Fruit fly (Drosophila melanogaster) whole organism, embryonic: ENCODE data around the gene Vti1b.

Experiments used
- Antp ChIP-seq: fragments of 200-800 bp; sonication (Bioruptor generic); optimal IDR thresholded peaks from 3 replicates; lab custom pipeline; 2016; ENCODE audit warnings: missing biosample characterization, missing genetic modification characterization
- CG11247 ChIP-seq: fragments of 200-800 bp; sonication (Bioruptor generic); IDR thresholded peaks from 2 replicates; pipeline ENCODE4 v1.3.6; 2022; ENCODE audit warnings: missing biosample characterization, missing genetic modification characterization
- CG11723 ChIP-seq: fragments of 200-800 bp; sonication (Bioruptor generic); optimal IDR thresholded peaks from 2 replicates; lab custom pipeline; 2017; ENCODE audit warnings: missing biosample characterization, mild to moderate bottlenecking, missing genetic modification characterization
- CG12769 ChIP-seq: fragments of 200-800 bp; sonication (Bioruptor generic); optimal IDR thresholded peaks from 2 replicates; lab custom pipeline; 2019; ENCODE audit warnings: missing biosample characterization, mild to moderate bottlenecking, missing genetic modification characterization, moderate library complexity
- CG3163 ChIP-seq: fragments of 200-800 bp; sonication (Bioruptor generic); optimal IDR thresholded peaks from 3 replicates; lab custom pipeline; 2016; ENCODE audit warnings: missing biosample characterization, missing genetic modification characterization
- CG33213 ChIP-seq: fragments of 200-800 bp; sonication (Bioruptor generic); optimal IDR thresholded peaks from 3 replicates; lab custom pipeline; 2016; ENCODE audit warnings: missing biosample characterization, missing genetic modification characterization
- CG3847 ChIP-seq: fragments of 200-800 bp; sonication (Bioruptor generic); IDR thresholded peaks from 2 replicates; pipeline ENCODE4 v1.3.6; 2022; ENCODE audit warnings: missing biosample characterization, missing genetic modification characterization
- CG3995 ChIP-seq: fragments of 200-800 bp; sonication (Bioruptor generic); optimal IDR thresholded peaks from 3 replicates; lab custom pipeline; 2016; ENCODE audit warnings: missing biosample characterization, missing genetic modification characterization
- CG5245 ChIP-seq: fragments of 200-800 bp; sonication (Bioruptor generic); optimal IDR thresholded peaks from 3 replicates; lab custom pipeline; 2016; ENCODE audit warnings: missing biosample characterization, missing genetic modification characterization
- CG7357 ChIP-seq: fragments of 200-800 bp; sonication (Bioruptor generic); IDR thresholded peaks from 3 replicates; pipeline ENCODE4 v1.3.6; 2022; ENCODE audit warnings: missing biosample characterization, missing genetic modification characterization
- CG7963 ChIP-seq: fragments of 200-800 bp; sonication (Bioruptor generic); IDR thresholded peaks from 3 replicates; pipeline ENCODE4 v1.3.6; 2022; ENCODE audit warnings: missing biosample characterization, missing genetic modification characterization; ENCODE audit not compliant: partially characterized antibody
- CG8290 ChIP-seq, 3 experiments: fragments of 200-800 bp; sonication (Bioruptor generic); optimal IDR thresholded peaks; 2 replicates each; lab custom pipeline; 2016 to 2019; ENCODE audit warnings: missing biosample characterization in 3 of 3, missing genetic modification characterization in 3 of 3, mild to moderate bottlenecking in 2 of 3, moderate library complexity in 1 of 3
- CG9727 ChIP-seq: fragments of 200-800 bp; sonication (Bioruptor generic); optimal IDR thresholded peaks from 3 replicates; lab custom pipeline; 2017; ENCODE audit warnings: missing biosample characterization, mild to moderate bottlenecking, missing genetic modification characterization
- Dll ChIP-seq: fragments of 200-800 bp; sonication (Bioruptor generic); IDR thresholded peaks from 4 replicates; pipeline ENCODE4 v1.3.6; 2022; ENCODE audit warnings: missing biosample characterization, missing genetic modification characterization; ENCODE audit not compliant: partially characterized antibody
- Ets65A ChIP-seq: fragments of 200-800 bp; sonication (Bioruptor generic); peaks from one replicate; lab custom pipeline; 2016; ENCODE audit warnings: missing biosample characterization, missing genetic modification characterization
- Ets97D ChIP-seq: fragments of 200-800 bp; sonication (Bioruptor generic); optimal IDR thresholded peaks from 3 replicates; lab custom pipeline; 2016; ENCODE audit warnings: missing biosample characterization, missing genetic modification characterization
- MBD-R2 ChIP-seq: fragments of 200-800 bp; sonication (Bioruptor generic); IDR thresholded peaks from 2 replicates; pipeline ENCODE4 v1.3.6; 2022; ENCODE audit warnings: missing biosample characterization, missing genetic modification characterization
- MESR4 ChIP-seq: fragments of 200-800 bp; sonication (Bioruptor generic); optimal IDR thresholded peaks from 2 replicates; lab custom pipeline; 2018; ENCODE audit warnings: missing biosample characterization, mild to moderate bottlenecking, missing genetic modification characterization, moderate library complexity
- Max ChIP-seq: fragments of 200-800 bp; sonication (Bioruptor generic); optimal IDR thresholded peaks from 2 replicates; lab custom pipeline; 2016; ENCODE audit warnings: missing biosample characterization, mild to moderate bottlenecking, missing genetic modification characterization
- Myb ChIP-seq: fragments of 200-800 bp; sonication (Bioruptor generic); optimal IDR thresholded peaks from 2 replicates; lab custom pipeline; 2016; ENCODE audit warnings: missing biosample characterization, missing genetic modification characterization
- Neu2 ChIP-seq: fragments of 200-800 bp; sonication (Bioruptor generic); optimal IDR thresholded peaks from 3 replicates; lab custom pipeline; 2016; ENCODE audit warnings: missing biosample characterization, missing genetic modification characterization, borderline replicate concordance
- Pdp1 ChIP-seq, 2 experiments: fragments of 200-800 bp; sonication (Bioruptor generic); optimal IDR thresholded peaks; 3 replicates each; lab custom pipeline; 2016; ENCODE audit warnings: missing biosample characterization in 2 of 2, missing genetic modification characterization in 2 of 2, mild to moderate bottlenecking in 1 of 2, moderate library complexity in 1 of 2
- Ravus ChIP-seq: fragments of 200-800 bp; sonication (Bioruptor generic); IDR thresholded peaks from 2 replicates; pipeline ENCODE4 v1.3.6; 2022; ENCODE audit warnings: missing biosample characterization, missing genetic modification characterization
- Rfx ChIP-seq: fragments of 200-800 bp; sonication (Bioruptor generic); IDR thresholded peaks from 2 replicates; pipeline ENCODE4 v1.3.6; 2022; ENCODE audit warnings: missing biosample characterization, missing genetic modification characterization
- Sry-δ ChIP-seq: fragments of 200-800 bp; sonication (Bioruptor generic); optimal IDR thresholded peaks from 2 replicates; lab custom pipeline; 2016; ENCODE audit warnings: missing biosample characterization, missing genetic modification characterization
- amos ChIP-seq: fragments of 200-800 bp; sonication (Bioruptor generic); IDR thresholded peaks from 2 replicates; pipeline ENCODE4 v1.3.6; 2022; ENCODE audit warnings: missing biosample characterization, missing genetic modification characterization; ENCODE audit not compliant: partially characterized antibody
- ato ChIP-seq: fragments of 200-800 bp; sonication (Bioruptor generic); IDR thresholded peaks from 2 replicates; pipeline ENCODE4 v1.3.6; 2022; ENCODE audit warnings: missing biosample characterization, missing genetic modification characterization; ENCODE audit not compliant: partially characterized antibody
- chinmo ChIP-seq: fragments of 200-800 bp; sonication (Bioruptor generic); IDR thresholded peaks from 4 replicates; pipeline ENCODE4 v1.3.6; 2022; ENCODE audit warnings: missing biosample characterization, missing genetic modification characterization; ENCODE audit not compliant: partially characterized antibody
- crp ChIP-seq, 2 experiments: fragments of 200-800 bp; sonication (Bioruptor generic); optimal IDR thresholded peaks; 2 replicates in 1 of 2; 3 replicates in 1 of 2; lab custom pipeline; 2017; ENCODE audit warnings: missing biosample characterization in 2 of 2, missing genetic modification characterization in 2 of 2, mild to moderate bottlenecking in 1 of 2, moderate library complexity in 1 of 2
- exex ChIP-seq: fragments of 200-800 bp; sonication (Bioruptor generic); optimal IDR thresholded peaks from 4 replicates; lab custom pipeline; 2018; ENCODE audit warnings: missing biosample characterization, mild to moderate bottlenecking, missing genetic modification characterization, moderate library complexity
- inv ChIP-seq: fragments of 200-800 bp; sonication (Bioruptor generic); IDR thresholded peaks from 2 replicates; pipeline ENCODE4 v1.3.6; 2022; ENCODE audit warnings: missing biosample characterization, missing genetic modification characterization; ENCODE audit not compliant: partially characterized antibody
- klu ChIP-seq: fragments of 200-800 bp; sonication (Bioruptor generic); IDR thresholded peaks from 2 replicates; pipeline ENCODE4 v1.3.6; 2022; ENCODE audit warnings: missing biosample characterization, missing genetic modification characterization
- knrl ChIP-seq: fragments of 200-800 bp; sonication (Bioruptor generic); IDR thresholded peaks from 3 replicates; pipeline ENCODE4 v1.3.6; 2022; ENCODE audit warnings: missing biosample characterization, missing genetic modification characterization; ENCODE audit not compliant: partially characterized antibody
- lola ChIP-seq, 3 experiments: fragments of >200 bp in 2 of 3; fragments of 200-800 bp in 1 of 3; sonication (Bioruptor generic) in 1 of 3; optimal IDR thresholded peaks; 2 replicates each; lab custom pipeline; 2017 to 2019; ENCODE audit warnings: missing biosample characterization in 3 of 3, missing genetic modification characterization in 3 of 3, mild to moderate bottlenecking in 1 of 3, moderate library complexity in 1 of 3
- lov ChIP-seq, 2 experiments: fragments of 200-800 bp in 1 of 2; fragments of >200 bp in 1 of 2; sonication (Bioruptor generic) in 1 of 2; IDR thresholded peaks in 1 of 2; optimal IDR thresholded peaks in 1 of 2; 2 replicates in 1 of 2; 3 replicates in 1 of 2; pipeline versions ENCODE4 v1.3.6 to Lab custom; 2017 to 2022; ENCODE audit warnings: missing biosample characterization in 1 of 2, missing genetic modification characterization in 1 of 2
- mam ChIP-seq: fragments of 200-800 bp; sonication (Bioruptor generic); optimal IDR thresholded peaks from 3 replicates; lab custom pipeline; 2016; ENCODE audit warnings: missing biosample characterization, missing genetic modification characterization
- pfk ChIP-seq: fragments of 200-800 bp; sonication (Bioruptor generic); optimal IDR thresholded peaks from 2 replicates; lab custom pipeline; 2018; ENCODE audit warnings: missing biosample characterization, mild to moderate bottlenecking, missing genetic modification characterization, moderate library complexity
- run ChIP-seq: fragments of 200-800 bp; sonication (Bioruptor generic); optimal IDR thresholded peaks from 3 replicates; lab custom pipeline; 2018; ENCODE audit warnings: missing biosample characterization, mild to moderate bottlenecking, missing genetic modification characterization
- unc-4 ChIP-seq: fragments of 200-800 bp; sonication (Bioruptor generic); IDR thresholded peaks from 2 replicates; pipeline ENCODE4 v1.3.6; 2022; ENCODE audit warnings: missing biosample characterization, missing genetic modification characterization; ENCODE audit not compliant: partially characterized antibody
- vvl ChIP-seq: fragments of 200-800 bp; sonication (Bioruptor generic); IDR thresholded peaks from 2 replicates; pipeline ENCODE4 v1.3.6; 2022; ENCODE audit warnings: missing biosample characterization, missing genetic modification characterization
- zen ChIP-seq: fragments of 200-800 bp; sonication (Bioruptor generic); optimal IDR thresholded peaks from 3 replicates; lab custom pipeline; 2018; ENCODE audit warnings: missing biosample characterization, mild to moderate bottlenecking, missing genetic modification characterization, moderate library complexity

Gene Vti1b

DNA sequence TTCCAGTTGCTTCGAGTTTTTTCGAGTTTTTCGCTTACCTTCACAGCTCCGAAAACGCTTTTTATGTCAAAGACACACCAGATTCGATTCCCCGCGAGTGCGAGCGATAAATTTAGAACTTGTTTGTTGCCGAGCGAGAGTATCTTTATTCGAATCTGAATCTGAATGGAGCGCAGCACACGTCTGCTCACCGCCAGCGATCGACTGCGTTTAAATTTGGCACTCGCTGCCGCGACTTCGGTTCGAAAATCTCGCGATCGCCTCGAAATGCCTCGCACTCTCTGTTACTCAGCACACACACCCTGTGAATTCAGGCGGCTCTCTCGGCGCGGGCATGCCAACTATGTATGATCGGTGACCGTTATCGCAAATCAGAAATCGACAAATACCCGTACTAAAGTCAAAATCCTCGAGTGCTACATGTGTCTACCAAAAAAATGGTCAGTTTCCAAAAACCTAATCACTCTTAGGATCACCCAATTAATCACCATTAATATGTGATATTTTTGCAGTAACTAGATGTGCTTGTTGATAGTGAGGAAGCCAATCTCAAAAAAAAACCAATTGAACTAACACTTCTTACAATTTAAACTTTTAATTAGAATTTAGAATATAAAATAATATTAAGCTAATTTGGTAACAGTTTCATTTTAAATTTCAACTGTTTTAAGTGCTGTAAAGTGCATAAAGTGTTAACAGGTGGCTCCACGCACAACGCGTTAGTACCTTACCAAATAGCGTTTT lies 2.3 kb downstream of the Vti1b start, which contains the start of gene Vha100-2 (continued):
- peak; percentile 22 for TF ChIP-seq mam

DNA sequence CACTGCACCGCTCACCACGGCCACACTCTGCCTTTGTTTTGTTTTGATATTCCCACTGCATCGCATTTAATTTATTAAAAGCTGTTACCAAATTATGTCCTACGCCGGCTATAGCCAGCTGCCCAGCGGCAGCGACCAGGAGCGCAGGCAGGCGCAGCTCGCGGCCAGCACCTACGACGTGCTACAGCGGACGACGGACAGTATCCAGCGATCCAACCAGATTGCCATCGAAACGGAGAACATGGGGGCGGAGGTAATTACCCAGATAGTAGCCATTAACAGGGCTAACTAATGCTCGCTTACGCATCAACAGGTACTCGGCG lies 2.9 kb downstream of the Vti1b start:
- 0 out of 2 replicates have a peak, but pooled peaks have one; percentile 15 for TF ChIP-seq unc-4 (GFP tag; lab: Robert Waterston, UW)
- peak; percentile 44; the same call in 1 of the 4 replicates for TF ChIP-seq Dll
- peak; percentile 91 for TF ChIP-seq Ets65A (GFP tag; lab: Kevin White, UChicago)
- peak; percentile 39 for TF ChIP-seq exex (tag; lab: Kevin White, UChicago)
- TF ChIP-seq lov (optimal IDR thresholded peaks at IDR 0.05; lab: Kevin White, UChicago) = no peak
- 0 out of 3 replicates have a peak, but pooled peaks have one; percentile 2 for TF ChIP-seq lov (GFP tag; IDR thresholded peaks at IDR 0.05; lab: Robert Waterston, UW)
- TF ChIP-seq MESR4 = peak; percentile 55
- peak; percentile 47; the same call in 1 of the 2 replicates for TF ChIP-seq vvl (GFP tag; lab: Robert Waterston, UW)
- no peak for TF ChIP-seq CG9727 (GFP tag; lab: Kevin White, UChicago)
- TF ChIP-seq Max (GFP tag; lab: Kevin White, UChicago) = no peak
- no peak for TF ChIP-seq Sry-δ (GFP tag; lab: Kevin White, UChicago)
- TF ChIP-seq CG8290 (GFP tag; optimal IDR thresholded peaks at IDR 0.05; lab: Kevin White, UChicago) = no peak
- TF ChIP-seq CG8290 (tag; optimal IDR thresholded peaks at IDR 0.05; lab: Kevin White, UChicago) = peak in 1 of 2 experiments; percentile 14
- TF ChIP-seq CG7357 (GFP tag; lab: Robert Waterston, UW) = 0 out of 3 replicates have a peak, but pooled peaks have one; percentile 44
- TF ChIP-seq lola (GFP tag; optimal IDR thresholded peaks at IDR 0.05; lab: Kevin White, UChicago) = no peak
- peak; percentile 18 for TF ChIP-seq Antp (GFP tag; lab: Kevin White, UChicago)
- TF ChIP-seq ato (GFP tag; lab: Robert Waterston, UW) = peak; percentile 3; the same call in 1 of the 2 replicates
- TF ChIP-seq Ets97D (GFP tag; lab: Kevin White, UChicago) = no peak
- no peak for TF ChIP-seq CG11247 (GFP tag; lab: Robert Waterston, UW)
- no peak for TF ChIP-seq CG11723
- 0 out of 2 replicates have a peak, but pooled peaks have one; percentile 85 for TF ChIP-seq CG3847 (GFP tag; lab: Robert Waterston, UW)
- no peak for TF ChIP-seq crp (GFP tag; optimal IDR thresholded peaks at IDR 0.05; lab: Kevin White, UChicago)
- no peak for TF ChIP-seq Ravus (GFP tag; lab: Robert Waterston, UW)
- TF ChIP-seq Neu2 (GFP tag; lab: Kevin White, UChicago) = no peak
- TF ChIP-seq Myb = no peak
- no peak for TF ChIP-seq CG3995 (GFP tag; lab: Kevin White, UChicago)
- no peak for TF ChIP-seq klu (GFP tag; lab: Robert Waterston, UW)
- TF ChIP-seq Rfx (GFP tag; lab: Robert Waterston, UW) = no peak; the same call in 1 of the 2 replicates
- no peak for TF ChIP-seq run (tag; lab: Kevin White, UChicago)
- peak; percentile 61; the same call in 2 of the 4 replicates for TF ChIP-seq chinmo (GFP tag; lab: Robert Waterston, UW)
- TF ChIP-seq CG12769 (tag; lab: Kevin White, UChicago) = no peak
- TF ChIP-seq Pdp1 (GFP tag; optimal IDR thresholded peaks at IDR 0.05; lab: Kevin White, UChicago) = peak in 1 of 2 experiments; percentile 22
- 0 out of 2 replicates have a peak, but pooled peaks have one; percentile 3 for TF ChIP-seq amos (GFP tag; lab: Robert Waterston, UW)
- TF ChIP-seq inv = no peak; the same call in 1 of the 2 replicates
- TF ChIP-seq pfk (GFP tag; lab: Kevin White, UChicago) = no peak
- TF ChIP-seq CG5245 (GFP tag; lab: Kevin White, UChicago) = no peak
- TF ChIP-seq CG7963 (GFP tag; lab: Robert Waterston, UW) = 0 out of 3 replicates have a peak, but pooled peaks have one; percentile 48
- TF ChIP-seq knrl = peak; percentile 38; the same call in 1 of the 3 replicates
- peak; percentile 5 for TF ChIP-seq CG3163 (GFP tag; lab: Kevin White, UChicago)
- TF ChIP-seq zen (tag; lab: Kevin White, UChicago) = peak; percentile 29
- TF ChIP-seq MBD-R2 (GFP tag; lab: Robert Waterston, UW) = peak; percentile 90
- peak; percentile 36 for TF ChIP-seq CG33213
